Worm (Caenorhabditis elegans) whole organism, young adult: ENCODE measurements around the gene C45G9.11.
A peak's percentile ranks its signal among the peaks of the same experiment; 100 is the strongest.

Experiments
- B0035.1 ChIP-seq: sonication (generic microtip); optimal IDR thresholded peaks from 2 replicates; lab custom pipeline; 2016; ENCODE audit warnings: missing genetic modification characterization, mild to moderate bottlenecking, missing compliant biosample characterization, missing genotype, missing genetic modification reagents
- C17E4.6 ChIP-seq: fragments of 200-800 bp; sonication (Bioruptor generic); IDR thresholded peaks from 2 replicates; pipeline ENCODE4 v1.3.6; 2022; ENCODE audit warnings: missing genetic modification reagents, missing genetic modification characterization, missing compliant biosample characterization
- D2030.7 ChIP-seq: fragments of 200-800 bp; sonication (Bioruptor generic); IDR thresholded peaks from 2 replicates; pipeline ENCODE4 v1.3.6; 2022; ENCODE audit warnings: missing genetic modification reagents, missing genetic modification characterization, missing compliant biosample characterization
- F23B12.7 ChIP-seq: sonication (generic microtip); optimal IDR thresholded peaks from 2 replicates; lab custom pipeline; 2017; ENCODE audit warnings: missing genetic modification characterization, mild to moderate bottlenecking, missing compliant biosample characterization, antibody characterized with exemption, moderate library complexity; ENCODE audit not compliant: insufficient read depth
- F33H1.4 ChIP-seq: fragments of 200-800 bp; sonication (Bioruptor generic); IDR thresholded peaks from 2 replicates; pipeline ENCODE4 v1.3.6; 2022; ENCODE audit warnings: missing genetic modification reagents, missing genetic modification characterization, missing compliant biosample characterization
- F52B5.7 ChIP-seq: sonication (generic microtip); optimal IDR thresholded peaks from 2 replicates; lab custom pipeline; 2016; ENCODE audit warnings: mild to moderate bottlenecking, missing genetic modification characterization, missing compliant biosample characterization
- K12H6.12 ChIP-seq: fragments of 200-800 bp; sonication (Bioruptor generic); optimal IDR thresholded peaks from 2 replicates; lab custom pipeline; 2018; ENCODE audit warnings: mild to moderate bottlenecking, missing genetic modification characterization, missing compliant biosample characterization
- T26A5.8 ChIP-seq: sonication (generic microtip); optimal IDR thresholded peaks from 2 replicates; lab custom pipeline; 2016; ENCODE audit warnings: missing genetic modification characterization, missing compliant biosample characterization
- Y56A3A.18 ChIP-seq: fragments of 200-800 bp; sonication (Bioruptor generic); IDR thresholded peaks from 2 replicates; pipeline ENCODE4 v1.3.6; 2022; ENCODE audit warnings: missing genetic modification reagents, missing genetic modification characterization, missing compliant biosample characterization
- Y95B8A.8 ChIP-seq: fragments of 200-800 bp; sonication (Bioruptor generic); IDR thresholded peaks from 2 replicates; pipeline ENCODE4 v1.3.6; 2022; ENCODE audit warnings: missing genetic modification reagents, missing genetic modification characterization, missing compliant biosample characterization
- aptf-2 ChIP-seq: fragments of 200-800 bp; sonication (Bioruptor generic); conservative IDR thresholded peaks from 2 replicates; pipeline ENCODE4 v1.3.6; 2022; ENCODE audit warnings: missing genetic modification reagents, missing genetic modification characterization, missing compliant biosample characterization
- atf-7 ChIP-seq: sonication (generic microtip); optimal IDR thresholded peaks from 2 replicates; lab custom pipeline; 2017; ENCODE audit warnings: mild to moderate bottlenecking, missing genetic modification characterization, missing compliant biosample characterization
- attf-5 ChIP-seq: fragments of 200-800 bp; sonication (Bioruptor generic); optimal IDR thresholded peaks from 2 replicates; lab custom pipeline; 2018; ENCODE audit warnings: mild to moderate bottlenecking, missing genetic modification characterization, missing compliant biosample characterization
- attf-6 ChIP-seq: fragments of 200-800 bp; sonication (Bioruptor generic); IDR thresholded peaks from 2 replicates; pipeline ENCODE4 v1.3.6; 2022; ENCODE audit warnings: missing genetic modification reagents, missing genetic modification characterization, missing compliant biosample characterization
- bed-2 ChIP-seq: fragments of 200-800 bp; sonication (Bioruptor generic); IDR thresholded peaks from 2 replicates; pipeline ENCODE4 v1.3.6; 2022; ENCODE audit warnings: missing genetic modification reagents, missing genetic modification characterization, missing compliant biosample characterization
- ccch-3 ChIP-seq: fragments of 200-800 bp; sonication (Bioruptor generic); optimal IDR thresholded peaks from 2 replicates; lab custom pipeline; 2018; ENCODE audit warnings: mild to moderate bottlenecking, missing genetic modification characterization, missing compliant biosample characterization
- cebp-2 ChIP-seq: fragments of 200-800 bp; sonication (Bioruptor generic); IDR thresholded peaks from 2 replicates; pipeline ENCODE4 v1.3.6; 2022; ENCODE audit warnings: missing genetic modification characterization, missing compliant biosample characterization
- ceh-100 ChIP-seq: fragments of 200-800 bp; sonication (Bioruptor generic); IDR thresholded peaks from 2 replicates; pipeline ENCODE4 v1.3.6; 2022; ENCODE audit warnings: missing genetic modification reagents, missing genetic modification characterization, missing compliant biosample characterization
- ceh-40 ChIP-seq: fragments of 200-800 bp; sonication (Bioruptor generic); IDR thresholded peaks from 2 replicates; pipeline ENCODE4 v1.3.6; 2022; ENCODE audit warnings: missing genetic modification characterization, missing compliant biosample characterization
- ceh-58 ChIP-seq: fragments of 200-800 bp; sonication (Bioruptor generic); IDR thresholded peaks from 2 replicates; pipeline ENCODE4 v1.3.6; 2022; ENCODE audit warnings: missing genetic modification characterization, missing compliant biosample characterization
- chd-7 ChIP-seq: sonication (generic microtip); optimal IDR thresholded peaks from 2 replicates; lab custom pipeline; 2016; ENCODE audit warnings: mild to moderate bottlenecking, missing genetic modification characterization, moderate library complexity, missing compliant biosample characterization
- dpff-1 ChIP-seq: sonication (generic microtip); optimal IDR thresholded peaks from 2 replicates; lab custom pipeline; 2017; ENCODE audit warnings: mild to moderate bottlenecking, missing genetic modification characterization, missing compliant biosample characterization
- efl-1 ChIP-seq: fragments of 150-350 bp; optimal IDR thresholded peaks from 2 replicates; lab custom pipeline; 2014; ENCODE audit warnings: missing biosample characterization, missing genetic modification reagents, missing genetic modification characterization
- egl-44 ChIP-seq: fragments of 200-800 bp; sonication (Bioruptor generic); IDR thresholded peaks from 2 replicates; pipeline ENCODE4 v1.3.6; 2022; ENCODE audit warnings: missing genetic modification reagents, missing genetic modification characterization, missing compliant biosample characterization
- egrh-3 ChIP-seq: fragments of 200-800 bp; sonication (Bioruptor generic); IDR thresholded peaks from 2 replicates; pipeline ENCODE4 v1.3.6; 2022; ENCODE audit warnings: missing genetic modification reagents, missing genetic modification characterization, missing compliant biosample characterization
- gei-17 ChIP-seq: fragments of 200-800 bp; sonication (Bioruptor generic); optimal IDR thresholded peaks from 2 replicates; lab custom pipeline; 2018; ENCODE audit warnings: mild to moderate bottlenecking, missing genetic modification characterization, missing compliant biosample characterization
- him-1 ChIP-seq: sonication (generic microtip); optimal IDR thresholded peaks from 2 replicates; lab custom pipeline; 2016; ENCODE audit warnings: missing genotype, missing genetic modification reagents, missing genetic modification characterization, missing compliant biosample characterization
- hlh-26 ChIP-seq: fragments of 200-800 bp; sonication (Bioruptor generic); conservative IDR thresholded peaks from 2 replicates; pipeline ENCODE4 v1.3.6; 2022; ENCODE audit warnings: missing genetic modification reagents, missing genetic modification characterization, missing compliant biosample characterization
- hmg-1.2 ChIP-seq: fragments of 200-800 bp; sonication (Bioruptor generic); IDR thresholded peaks from 2 replicates; pipeline ENCODE4 v1.3.6; 2022; ENCODE audit warnings: missing genetic modification reagents, missing genetic modification characterization, missing compliant biosample characterization
- hsf-1 ChIP-seq: fragments of 200-800 bp; sonication (Bioruptor generic); IDR thresholded peaks from 2 replicates; pipeline ENCODE4 v1.3.6; 2022; ENCODE audit warnings: missing genetic modification reagents, missing genetic modification characterization, missing compliant biosample characterization
- lag-1 ChIP-seq: fragments of 200-800 bp; sonication (Bioruptor generic); IDR thresholded peaks from 2 replicates; pipeline ENCODE4 v1.3.6; 2022; ENCODE audit warnings: missing genetic modification reagents, missing genetic modification characterization, missing compliant biosample characterization
- lin-35 ChIP-seq, 3 experiments: fragments of 150-350 bp in 2 of 3; sonication (generic microtip) in 1 of 3; optimal IDR thresholded peaks; 2 replicates each; lab custom pipeline; 2014 to 2018; ENCODE audit warnings: missing biosample characterization in 3 of 3, missing genetic modification characterization in 3 of 3, missing genetic modification reagents in 3 of 3
- lsy-27 ChIP-seq: sonication (generic microtip); optimal IDR thresholded peaks from 2 replicates; lab custom pipeline; 2017; ENCODE audit warnings: missing genetic modification characterization, mild to moderate bottlenecking, missing compliant biosample characterization, antibody characterized with exemption, missing genotype, borderline replicate concordance; ENCODE audit not compliant: insufficient read depth
- madf-6 ChIP-seq: fragments of 200-800 bp; sonication (Bioruptor generic); IDR thresholded peaks from 2 replicates; pipeline ENCODE4 v1.3.6; 2022; ENCODE audit warnings: missing genetic modification reagents, missing genetic modification characterization, missing compliant biosample characterization
- mxl-1 ChIP-seq: sonication (generic microtip); optimal IDR thresholded peaks from 2 replicates; lab custom pipeline; 2016; ENCODE audit warnings: missing genetic modification characterization, missing compliant biosample characterization
- nfya-2 ChIP-seq: fragments of 200-800 bp; sonication (Bioruptor generic); IDR thresholded peaks from 2 replicates; pipeline ENCODE4 v1.3.6; 2022; ENCODE audit warnings: missing genetic modification reagents, missing genetic modification characterization, missing compliant biosample characterization
- nhr-120 ChIP-seq: fragments of 200-800 bp; sonication (Bioruptor generic); IDR thresholded peaks from 2 replicates; pipeline ENCODE4 v1.3.6; 2022; ENCODE audit warnings: missing genetic modification characterization, missing compliant biosample characterization
- nhr-90 ChIP-seq: sonication (generic microtip); optimal IDR thresholded peaks from 2 replicates; lab custom pipeline; 2016; ENCODE audit warnings: missing genotype, mild to moderate bottlenecking, missing genetic modification characterization, missing compliant biosample characterization
- repo-1 ChIP-seq: sonication (generic microtip); optimal IDR thresholded peaks from 2 replicates; lab custom pipeline; 2017; ENCODE audit warnings: mild to moderate bottlenecking, missing genetic modification characterization, missing compliant biosample characterization
- sea-2 ChIP-seq: fragments of 200-800 bp; sonication (Bioruptor generic); IDR thresholded peaks from 2 replicates; pipeline ENCODE4 v1.3.6; 2022; ENCODE audit warnings: missing genetic modification characterization, missing compliant biosample characterization
- snpc-3.4 ChIP-seq: sonication (generic microtip); optimal IDR thresholded peaks from 2 replicates; lab custom pipeline; 2017; ENCODE audit warnings: missing genetic modification characterization, mild to moderate bottlenecking, missing compliant biosample characterization, antibody characterized with exemption, moderate library complexity, missing genotype, missing genetic modification reagents
- tbp1 ChIP-seq: fragments of 200-800 bp; sonication (Bioruptor generic); optimal IDR thresholded peaks from 2 replicates; lab custom pipeline; 2018; ENCODE audit warnings: mild to moderate bottlenecking, missing genetic modification characterization, missing compliant biosample characterization
- tbx-9 ChIP-seq: sonication (generic microtip); optimal IDR thresholded peaks from 2 replicates; lab custom pipeline; 2016; ENCODE audit warnings: borderline replicate concordance, missing genetic modification characterization, inconsistent platforms, missing compliant biosample characterization
- tlf-1 ChIP-seq: fragments of 200-800 bp; sonication (Bioruptor generic); optimal IDR thresholded peaks from 2 replicates; lab custom pipeline; 2018; ENCODE audit warnings: mild to moderate bottlenecking, missing genetic modification characterization, missing compliant biosample characterization
- xnd-1 ChIP-seq: sonication (generic microtip); optimal IDR thresholded peaks from 2 replicates; lab custom pipeline; 2016; ENCODE audit warnings: missing genotype, missing genetic modification reagents, missing genetic modification characterization, missing compliant biosample characterization
- zfh-2 ChIP-seq: fragments of 200-800 bp; sonication (Bioruptor generic); conservative IDR thresholded peaks from 2 replicates; pipeline ENCODE4 v1.3.6; 2022; ENCODE audit warnings: missing genetic modification reagents, missing genetic modification characterization, missing compliant biosample characterization
- ztf-22 ChIP-seq: fragments of 200-800 bp; sonication (Bioruptor generic); optimal IDR thresholded peaks from 2 replicates; lab custom pipeline; 2018; ENCODE audit warnings: mild to moderate bottlenecking, missing genetic modification characterization, moderate library complexity, missing compliant biosample characterization
- ztf-25 ChIP-seq: fragments of 200-800 bp; sonication (Bioruptor generic); IDR thresholded peaks from 2 replicates; pipeline ENCODE4 v1.3.6; 2022; ENCODE audit warnings: missing genetic modification reagents, missing genetic modification characterization, missing compliant biosample characterization
- ztf-26 ChIP-seq: sonication (generic microtip); optimal IDR thresholded peaks from 2 replicates; lab custom pipeline; 2017; ENCODE audit warnings: missing genetic modification characterization, missing compliant biosample characterization

C45G9.11 gene

DNA sequence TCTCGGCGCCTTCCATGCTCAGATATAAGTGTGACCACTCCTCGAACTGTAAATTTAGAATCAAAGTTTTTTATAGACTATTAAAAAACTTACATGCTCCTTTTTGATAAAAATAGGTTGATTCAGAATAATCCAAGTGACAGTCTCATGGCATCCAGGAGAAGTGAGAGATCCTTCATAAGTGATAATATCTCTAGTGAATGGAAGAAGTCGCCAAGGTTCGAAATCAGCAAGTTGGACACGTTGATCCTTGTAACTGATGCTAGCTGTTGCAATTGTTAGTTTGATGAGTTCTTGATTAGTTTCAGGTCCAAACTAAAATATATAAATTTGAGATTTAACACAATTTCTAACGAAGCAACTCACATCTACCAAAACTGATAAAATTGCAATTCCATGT, 14.8 kb upstream of the C45G9.11 start (continued):
- TF ChIP-seq F23B12.7 (tag; lab: Kevin White, UChicago), result no peak
- no peak for TF ChIP-seq C17E4.6 (GFP tag; lab: Robert Waterston, UW)
- TF ChIP-seq T26A5.8 (tag; lab: Kevin White, UChicago), result no peak
- TF ChIP-seq cebp-2, result no peak
- TF ChIP-seq tbp1, result no peak
- no peak for TF ChIP-seq atf-7 (tag; lab: Kevin White, UChicago)
- no peak for TF ChIP-seq mxl-1
- no peak for TF ChIP-seq ztf-26 (tag; lab: Kevin White, UChicago)
- TF ChIP-seq nhr-120 (GFP tag; lab: Robert Waterston, UW), result no peak
- no peak for TF ChIP-seq efl-1 (GFP tag; lab: Kevin White, UChicago)
- no peak for TF ChIP-seq sea-2 (GFP tag; lab: Robert Waterston, UW)
- TF ChIP-seq lsy-27, result no peak
- TF ChIP-seq K12H6.12, result no peak
- no peak for TF ChIP-seq F52B5.7 (tag; lab: Kevin White, UChicago)
- TF ChIP-seq chd-7 (tag; lab: Kevin White, UChicago), result no peak
- TF ChIP-seq dpff-1 (tag; lab: Kevin White, UChicago), result no peak
- TF ChIP-seq xnd-1 (tag; lab: Kevin White, UChicago), result no peak
- TF ChIP-seq hmg-1.2 (GFP tag; lab: Robert Waterston, UW), result no peak
- TF ChIP-seq D2030.7, result no peak
- no peak for TF ChIP-seq Y95B8A.8 (GFP tag; lab: Robert Waterston, UW)
- TF ChIP-seq tbx-9 (tag; lab: Kevin White, UChicago), result no peak
- TF ChIP-seq F33H1.4, result no peak
- no peak for TF ChIP-seq ztf-25 (GFP tag; lab: Robert Waterston, UW)
- no peak for TF ChIP-seq ceh-100 (GFP tag; lab: Robert Waterston, UW)
- TF ChIP-seq nfya-2 (GFP tag; lab: Robert Waterston, UW), result no peak
- TF ChIP-seq ceh-40 (GFP tag; lab: Robert Waterston, UW), result no peak
- TF ChIP-seq lag-1 (GFP tag; lab: Robert Waterston, UW), result no peak
- TF ChIP-seq zfh-2 (GFP tag; lab: Robert Waterston, UW), result no peak
- no peak for TF ChIP-seq egrh-3 (GFP tag; lab: Robert Waterston, UW)
- no peak for TF ChIP-seq gei-17
- no peak for TF ChIP-seq attf-6 (GFP tag; lab: Robert Waterston, UW)
- no peak for TF ChIP-seq ceh-58 (GFP tag; lab: Robert Waterston, UW)
- TF ChIP-seq ccch-3 (GFP tag; lab: Kevin White, UChicago), result no peak
- no peak for TF ChIP-seq nhr-90 (tag; lab: Kevin White, UChicago)
- TF ChIP-seq snpc-3.4 (tag; lab: Kevin White, UChicago), result no peak
- peak; percentile 7 for TF ChIP-seq him-1 (tag; lab: Kevin White, UChicago)
- TF ChIP-seq attf-5, result peak; percentile 32
- no peak for TF ChIP-seq aptf-2 (GFP tag; lab: Robert Waterston, UW)
- TF ChIP-seq hsf-1 (GFP tag; lab: Robert Waterston, UW), result 0 out of 2 replicates have a peak, but pooled peaks have one; percentile 16
- peak; percentile 59 for TF ChIP-seq tlf-1 (GFP tag; lab: Kevin White, UChicago)
- peak; percentile 30 for TF ChIP-seq repo-1 (tag; lab: Kevin White, UChicago)
- TF ChIP-seq bed-2 (GFP tag; lab: Robert Waterston, UW), result no peak
- no peak for TF ChIP-seq Y56A3A.18 (GFP tag; lab: Robert Waterston, UW)
- peak in 1 of 3 experiments; percentile 8 for TF ChIP-seq lin-35 (GFP tag; optimal IDR thresholded peaks at IDR 0.05; lab: Kevin White, UChicago)
- TF ChIP-seq hlh-26 (GFP tag; lab: Robert Waterston, UW), result no peak
- peak; percentile 9 for TF ChIP-seq ztf-22 (GFP tag; lab: Kevin White, UChicago)
- TF ChIP-seq egl-44 (GFP tag; lab: Robert Waterston, UW), result no peak
- TF ChIP-seq B0035.1 (tag; lab: Kevin White, UChicago), result no peak
- TF ChIP-seq madf-6, result peak; percentile 25; the same call in 1 of the 2 replicates
